Worm (Caenorhabditis elegans) whole organism, midembryonic: Measurements from ENCODE around the gene srw-97.

ENCODE experiments used
- T22C8.4 ChIP-seq: fragments of 200-800 bp; sonication (Bioruptor generic); IDR thresholded peaks from 2 replicates; pipeline ENCODE4 v1.3.6; 2022; ENCODE audit warnings: missing genetic modification characterization, missing compliant biosample characterization
- cog-1 ChIP-seq: sonication (generic microtip); optimal IDR thresholded peaks from 2 replicates; lab custom pipeline; 2016; ENCODE audit warnings: missing genetic modification characterization, missing compliant biosample characterization
- flt-1 ChIP-seq: fragments of 200-800 bp; sonication (Bioruptor generic); IDR thresholded peaks from 2 replicates; pipeline ENCODE4 v1.3.6; 2022; ENCODE audit warnings: missing genetic modification characterization, missing compliant biosample characterization
- klf-2 ChIP-seq: fragments of 200-800 bp; sonication (Bioruptor generic); conservative IDR thresholded peaks from 2 replicates; pipeline ENCODE4 v1.3.6; 2022; ENCODE audit warnings: missing genetic modification reagents, missing genetic modification characterization, missing compliant biosample characterization
- med-1 ChIP-seq: sonication (generic microtip); optimal IDR thresholded peaks from 2 replicates; lab custom pipeline; 2017; ENCODE audit warnings: missing genetic modification characterization, mild to moderate bottlenecking, missing compliant biosample characterization, antibody characterized with exemption, missing genetic modification reagents; ENCODE audit not compliant: insufficient read depth
- ref-1 ChIP-seq: fragments of 200-800 bp; sonication (Bioruptor generic); conservative IDR thresholded peaks from 2 replicates; pipeline ENCODE4 v1.3.6; 2022; ENCODE audit warnings: missing genetic modification reagents, missing genetic modification characterization, missing compliant biosample characterization
- tab-1 ChIP-seq: fragments of 200-800 bp; sonication (Bioruptor generic); IDR thresholded peaks from 2 replicates; pipeline ENCODE4 v1.3.6; 2022; ENCODE audit warnings: missing genetic modification characterization, missing compliant biosample characterization
- ztf-23 ChIP-seq: fragments of 200-800 bp; sonication (Bioruptor generic); IDR thresholded peaks from 2 replicates; pipeline ENCODE4 v1.3.6; 2022; ENCODE audit warnings: missing genetic modification reagents, missing genetic modification characterization, missing compliant biosample characterization
- ztf-29 ChIP-seq: fragments of 200-800 bp; sonication (Bioruptor generic); IDR thresholded peaks from 2 replicates; pipeline ENCODE4 v1.3.6; 2022; ENCODE audit warnings: missing genetic modification reagents, missing genetic modification characterization, missing compliant biosample characterization

The srw-97 gene

DNA sequence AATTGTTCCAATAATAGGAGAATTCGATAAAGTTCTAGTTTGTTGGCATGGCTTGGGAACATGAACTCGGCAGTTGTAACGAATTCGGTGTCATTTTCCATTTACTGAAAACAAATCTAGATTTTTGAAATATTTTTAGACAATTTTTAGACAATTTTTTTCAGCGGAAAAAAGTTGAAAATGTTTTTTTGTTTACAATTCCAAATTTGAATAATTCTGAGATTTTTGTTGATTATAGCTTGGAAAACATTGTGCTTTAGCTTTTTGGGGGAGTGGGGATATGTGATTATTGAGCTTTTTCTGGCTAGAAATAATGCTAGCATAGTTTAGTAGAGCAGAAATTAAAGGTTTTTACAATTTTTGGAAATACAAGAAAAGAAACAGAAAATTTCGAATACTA lies at the start of gene srw-97:
Gene srw-97 (minus strand): TSS at position 101 of the 400 bp plus-strand sequence.
- TF ChIP-seq T22C8.4 (GFP tag; lab: Robert Waterston, UW): no peak
- TF ChIP-seq klf-2 (GFP tag; lab: Robert Waterston, UW): no peak
- TF ChIP-seq ref-1 (GFP tag; lab: Robert Waterston, UW): no peak
- TF ChIP-seq tab-1 (GFP tag; lab: Robert Waterston, UW): no peak
- TF ChIP-seq ztf-23 (GFP tag; lab: Robert Waterston, UW): no peak
- no peak for TF ChIP-seq ztf-29 (GFP tag; lab: Robert Waterston, UW)
- TF ChIP-seq med-1: no peak
- TF ChIP-seq flt-1 (GFP tag; lab: Robert Waterston, UW): no peak
- no peak for TF ChIP-seq cog-1 (tag; lab: Kevin White, UChicago)

DNA sequence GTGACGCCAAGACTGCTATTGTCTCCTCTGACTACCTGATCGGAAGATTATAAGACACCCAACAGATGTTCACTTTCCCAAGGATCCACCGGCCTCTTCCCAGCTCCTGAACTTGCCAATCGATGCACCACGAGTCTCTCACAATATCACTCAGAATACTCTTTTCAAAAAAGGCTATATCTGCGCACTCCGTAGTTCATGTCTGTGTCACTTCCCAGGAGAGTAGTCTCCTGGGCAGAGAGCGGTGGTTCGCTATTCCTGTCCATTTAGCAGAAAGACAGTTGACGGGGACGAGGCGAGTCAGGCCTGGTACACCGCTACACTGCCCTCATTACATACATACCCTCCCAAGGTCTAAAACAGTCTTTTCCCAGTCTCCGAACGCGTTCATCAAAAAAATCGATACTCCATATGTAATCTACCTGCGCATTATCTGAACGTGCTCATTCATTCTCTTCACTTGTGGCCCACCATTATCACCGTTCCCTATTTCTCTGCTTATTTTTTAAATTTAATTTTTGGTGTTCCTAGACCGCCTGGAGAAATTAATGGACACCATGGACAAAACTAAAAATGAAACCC lies 46.0 kb upstream of the srw-97 start, which contains the start of gene btb-6:
Gene btb-6 (plus strand): TSS at position 532 of the 582 bp plus-strand sequence.
- TF ChIP-seq tab-1 (GFP tag; lab: Robert Waterston, UW) (0 out of 2 replicates have a peak, but pooled peaks have one; percentile 53), ztf-29 (GFP tag; lab: Robert Waterston, UW) (no peak)

DNA sequence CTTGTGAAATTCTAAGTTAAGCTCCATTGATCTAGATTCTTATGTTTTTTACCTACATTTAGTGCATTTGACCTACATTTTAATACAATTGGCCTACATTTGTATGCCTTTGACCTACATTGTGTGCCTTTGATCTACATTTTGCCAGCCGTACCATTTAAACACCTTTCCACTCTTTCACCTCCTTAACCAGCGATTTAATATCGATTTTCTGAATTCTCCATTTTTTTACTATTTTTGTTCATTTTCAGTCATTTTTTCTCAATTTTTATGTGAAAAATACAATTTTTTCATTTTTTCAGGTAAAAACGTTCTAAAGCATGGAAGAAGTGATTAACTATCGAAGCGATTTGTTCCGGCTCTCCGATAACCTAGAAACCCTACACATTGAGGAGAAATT lies 44.1 kb upstream of the srw-97 start, which contains the start of gene btb-7:
Gene btb-7 (plus strand): TSS at position 301 of the 400 bp plus-strand sequence.
- no peak for TF ChIP-seq med-1
- no peak for TF ChIP-seq ref-1 (GFP tag; lab: Robert Waterston, UW)
- TF ChIP-seq tab-1 (GFP tag; lab: Robert Waterston, UW): no peak
- TF ChIP-seq flt-1 (GFP tag; lab: Robert Waterston, UW): no peak
- no peak for TF ChIP-seq cog-1 (tag; lab: Kevin White, UChicago)
- TF ChIP-seq ztf-23 (GFP tag; lab: Robert Waterston, UW): no peak
- TF ChIP-seq klf-2 (GFP tag; lab: Robert Waterston, UW): no peak
- TF ChIP-seq T22C8.4 (GFP tag; lab: Robert Waterston, UW): no peak
- TF ChIP-seq ztf-29 (GFP tag; lab: Robert Waterston, UW): no peak

DNA sequence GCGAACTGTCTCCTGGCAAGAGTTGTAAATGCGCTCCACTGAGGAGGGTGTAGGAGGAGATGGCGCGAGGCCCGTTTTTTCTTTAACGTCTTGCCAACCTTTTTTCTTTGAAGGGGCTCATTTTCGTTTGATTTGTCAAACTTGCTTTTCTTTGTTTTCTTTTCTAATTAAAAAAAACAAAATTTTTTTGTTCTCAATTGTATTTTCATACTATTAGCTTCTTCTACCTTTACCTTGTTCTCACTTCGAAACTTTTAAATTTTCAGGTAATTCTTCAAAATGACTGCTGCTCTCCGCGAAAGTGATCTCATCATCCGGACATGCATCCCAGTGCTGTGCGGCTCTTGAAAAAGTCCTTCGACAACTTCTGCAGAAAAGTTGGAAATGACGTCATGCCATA lies 41.1 kb upstream of the srw-97 start, which contains the start of gene fbxa-184:
Gene fbxa-184 (plus strand): TSS at position 301 of the 400 bp plus-strand sequence.
- TF ChIP-seq cog-1 (tag; lab: Kevin White, UChicago): no peak
- no peak for TF ChIP-seq klf-2 (GFP tag; lab: Robert Waterston, UW)
- TF ChIP-seq ztf-23 (GFP tag; lab: Robert Waterston, UW): no peak
- TF ChIP-seq T22C8.4 (GFP tag; lab: Robert Waterston, UW): no peak
- TF ChIP-seq ref-1 (GFP tag; lab: Robert Waterston, UW): no peak
- TF ChIP-seq med-1: no peak
- TF ChIP-seq tab-1 (GFP tag; lab: Robert Waterston, UW): no peak
- no peak for TF ChIP-seq flt-1 (GFP tag; lab: Robert Waterston, UW)
- TF ChIP-seq ztf-29 (GFP tag; lab: Robert Waterston, UW): no peak

DNA sequence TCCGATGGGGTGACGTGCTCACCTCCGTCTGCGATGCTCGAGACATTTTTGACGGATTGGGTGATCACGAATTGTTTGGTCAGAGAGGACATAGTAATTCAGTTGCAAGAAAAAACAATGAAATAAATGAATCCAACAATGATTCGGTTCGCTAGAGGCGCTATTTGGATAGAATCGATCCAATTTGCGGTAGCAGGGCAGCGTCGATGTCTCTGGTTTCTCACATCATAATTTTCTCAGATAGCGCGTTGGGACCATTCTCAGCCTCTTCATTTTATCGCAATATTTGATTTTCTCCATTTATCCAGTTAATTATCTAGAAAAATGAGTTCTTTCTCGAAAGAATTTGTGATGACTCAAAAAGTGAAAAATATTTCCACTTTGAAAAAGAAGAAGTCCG lies 37.6 kb upstream of the srw-97 start, which contains the start of gene sdz-18:
Gene sdz-18 (minus strand): TSS at position 101 of the 400 bp plus-strand sequence.
- TF ChIP-seq ref-1 (GFP tag; lab: Robert Waterston, UW) (no peak), flt-1 (GFP tag; lab: Robert Waterston, UW) (no peak), tab-1 (GFP tag; lab: Robert Waterston, UW) (no peak), klf-2 (GFP tag; lab: Robert Waterston, UW) (no peak), T22C8.4 (GFP tag; lab: Robert Waterston, UW) (no peak), med-1 (no peak)

DNA sequence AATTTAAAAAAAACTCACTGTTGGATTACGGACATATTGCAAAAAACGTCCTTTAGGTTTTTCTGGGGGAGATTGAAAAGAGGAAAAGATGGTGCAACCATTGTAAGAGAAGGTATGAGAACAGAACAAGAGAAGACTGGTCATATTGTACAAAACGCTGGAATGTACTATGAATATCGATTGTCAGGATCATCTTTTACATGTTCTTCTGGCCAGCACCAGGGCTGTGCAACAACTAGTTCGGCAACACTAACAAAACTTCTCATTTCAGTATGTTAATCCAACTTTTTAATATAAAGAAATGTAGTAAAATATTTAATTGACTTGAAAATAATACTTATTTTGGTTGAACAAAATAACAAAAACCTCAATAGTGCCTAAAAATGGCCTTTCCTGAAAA lies 34.5 kb upstream of the srw-97 start, which contains the start of gene fbxb-47:
Gene fbxb-47 (minus strand): TSS at position 101 of the 400 bp plus-strand sequence.
- TF ChIP-seq ztf-23 (GFP tag; lab: Robert Waterston, UW): no peak
- no peak for TF ChIP-seq klf-2 (GFP tag; lab: Robert Waterston, UW)
- no peak for TF ChIP-seq T22C8.4 (GFP tag; lab: Robert Waterston, UW)
- TF ChIP-seq cog-1 (tag; lab: Kevin White, UChicago): no peak
- no peak for TF ChIP-seq tab-1 (GFP tag; lab: Robert Waterston, UW)
- no peak for TF ChIP-seq ztf-29 (GFP tag; lab: Robert Waterston, UW)
- TF ChIP-seq ref-1 (GFP tag; lab: Robert Waterston, UW): no peak
- TF ChIP-seq flt-1 (GFP tag; lab: Robert Waterston, UW): no peak
- no peak for TF ChIP-seq med-1

DNA sequence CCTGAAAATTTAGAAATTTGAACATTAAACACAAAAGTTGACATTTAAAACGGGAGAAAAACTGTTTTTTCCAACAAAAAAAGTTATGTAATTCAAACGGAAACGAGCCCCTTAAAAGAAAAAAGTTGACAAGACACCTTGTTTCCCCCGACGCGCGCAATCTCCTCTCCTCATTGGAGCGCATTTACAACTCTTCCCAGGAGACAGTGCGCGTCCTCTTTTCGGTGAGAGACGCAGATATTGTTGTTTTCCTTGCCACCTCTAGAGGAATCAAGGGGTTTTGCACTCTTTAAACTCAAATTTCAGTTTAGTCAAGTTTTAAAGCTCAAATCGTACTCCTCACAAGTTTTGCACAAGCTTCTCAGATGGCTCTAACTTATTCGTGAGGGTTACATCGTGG lies 27.0 kb upstream of the srw-97 start, which contains the start of gene F58E1.13:
Gene F58E1.13 (minus strand): TSS at position 12 of the 400 bp plus-strand sequence.
- TF ChIP-seq flt-1 (GFP tag; lab: Robert Waterston, UW) (no peak), ztf-29 (GFP tag; lab: Robert Waterston, UW) (no peak), ref-1 (GFP tag; lab: Robert Waterston, UW) (no peak), tab-1 (GFP tag; lab: Robert Waterston, UW) (no peak), T22C8.4 (GFP tag; lab: Robert Waterston, UW) (no peak), ztf-23 (GFP tag; lab: Robert Waterston, UW) (no peak), cog-1 (tag; lab: Kevin White, UChicago) (no peak), klf-2 (GFP tag; lab: Robert Waterston, UW) (no peak), med-1 (no peak)

DNA sequence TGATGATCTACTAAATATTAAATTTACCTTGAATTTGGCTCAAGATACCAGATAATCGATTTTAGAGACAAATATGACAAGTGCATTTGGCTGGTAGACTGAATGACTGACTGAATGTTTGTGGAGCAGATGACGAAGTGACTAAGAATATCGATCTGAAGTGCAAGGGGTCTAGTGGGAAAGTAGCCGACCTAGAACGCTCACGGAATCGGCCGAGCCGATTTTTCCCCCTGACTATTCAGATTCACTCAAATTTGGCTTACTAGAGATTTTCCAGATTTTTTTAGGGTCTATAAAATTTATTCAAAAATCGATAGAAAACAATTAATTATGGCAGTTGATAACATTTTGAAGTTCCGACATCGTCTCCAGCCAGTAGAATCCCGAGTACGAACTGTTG lies 25.7 kb upstream of the srw-97 start, which contains the start of gene fbxc-26:
Gene fbxc-26 (minus strand): TSS at position 101 of the 400 bp plus-strand sequence.
- TF ChIP-seq ztf-23 (GFP tag; lab: Robert Waterston, UW) (no peak), klf-2 (GFP tag; lab: Robert Waterston, UW) (no peak), T22C8.4 (GFP tag; lab: Robert Waterston, UW) (no peak), tab-1 (GFP tag; lab: Robert Waterston, UW) (no peak), ztf-29 (GFP tag; lab: Robert Waterston, UW) (no peak), flt-1 (GFP tag; lab: Robert Waterston, UW) (no peak), cog-1 (tag; lab: Kevin White, UChicago) (no peak), med-1 (no peak), ref-1 (GFP tag; lab: Robert Waterston, UW) (no peak)

DNA sequence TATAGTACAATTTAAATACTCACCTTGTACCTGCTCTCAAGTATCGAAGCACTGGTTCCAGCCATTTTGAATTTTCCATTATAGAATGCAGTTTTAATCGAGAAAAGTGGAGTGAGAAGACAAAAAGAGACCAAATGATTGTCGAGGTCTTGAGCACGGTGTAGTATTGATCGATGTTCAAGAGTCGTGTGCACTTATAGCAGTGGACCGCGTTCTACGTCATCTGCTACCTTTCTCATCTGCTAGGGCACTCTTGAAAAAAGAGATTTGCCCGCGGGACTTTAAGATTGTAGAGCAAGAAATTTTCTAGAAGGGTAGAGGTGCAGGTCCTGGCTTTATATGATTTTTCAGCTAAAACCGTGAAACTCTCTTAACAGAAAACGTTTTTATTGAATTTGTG lies 24.0 kb upstream of the srw-97 start, which contains the start of gene fbxc-21:
Gene fbxc-21 (minus strand): TSS at position 101 of the 400 bp plus-strand sequence.
- TF ChIP-seq ztf-29 (GFP tag; lab: Robert Waterston, UW) (no peak), T22C8.4 (GFP tag; lab: Robert Waterston, UW) (no peak), tab-1 (GFP tag; lab: Robert Waterston, UW) (no peak), flt-1 (GFP tag; lab: Robert Waterston, UW) (no peak), cog-1 (tag; lab: Kevin White, UChicago) (no peak), klf-2 (GFP tag; lab: Robert Waterston, UW) (no peak), ref-1 (GFP tag; lab: Robert Waterston, UW) (no peak), med-1 (no peak), ztf-23 (GFP tag; lab: Robert Waterston, UW) (no peak)
